Fruit fly (Drosophila melanogaster) ovary, adult (tissue): Measurements from ENCODE around the gene CG9114.
A peak's percentile ranks its signal among the peaks of the same experiment; 100 is the strongest.

Experiments used
- CG17801 ChIP-seq: fragments of 200-800 bp; optimal IDR thresholded peaks from 2 replicates; lab custom pipeline; 2019; ENCODE audit warnings: missing biosample characterization, mild to moderate bottlenecking, missing genetic modification characterization, moderate library complexity; ENCODE audit not compliant: partially characterized antibody

Gene CG9114

dm6 chrX:15333066-15333874 lies at the start of gene CG9114, which contains the start of gene HDAC6:
TSS of gene CG9114 (minus strand) at chrX:15333154.
TSS of gene HDAC6 (plus strand) at chrX:15333310.
- TF ChIP-seq CG17801 (GFP tag; lab: Kevin White, UChicago), result no peak

dm6 chrX:15380207-15380606 lies 47.3 kb upstream of the CG9114 start:
- no peak for TF ChIP-seq CG17801 (GFP tag; lab: Kevin White, UChicago)

DNA sequence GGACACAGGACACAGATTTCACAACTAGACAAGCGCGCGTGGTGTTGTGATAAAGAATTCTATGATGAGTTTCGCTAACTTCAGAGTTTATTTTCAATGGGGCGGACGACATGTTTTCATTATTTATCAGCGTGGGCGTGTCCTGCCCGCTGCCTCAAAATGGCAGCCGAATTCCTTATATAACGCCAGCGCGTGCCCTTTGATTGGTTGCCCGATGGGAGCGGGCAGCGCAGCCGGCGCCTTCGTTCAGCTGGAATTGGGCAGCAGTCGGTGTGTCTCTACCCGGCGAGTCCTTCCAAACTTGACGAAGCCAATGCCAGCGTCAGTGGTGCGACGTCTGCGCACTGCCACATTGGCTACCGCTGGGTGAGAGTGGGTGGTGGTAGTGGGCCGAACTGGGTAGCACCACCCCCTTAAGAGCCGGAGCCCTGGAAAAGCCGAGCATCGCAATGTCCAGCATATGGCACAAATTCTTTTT lies 46.1 kb upstream of the CG9114 start, which contains the start of gene acj6:
Gene acj6 (minus strand): TSS at position 51 of the 478 bp plus-strand sequence.
- no peak for TF ChIP-seq CG17801 (GFP tag; lab: Kevin White, UChicago)

DNA sequence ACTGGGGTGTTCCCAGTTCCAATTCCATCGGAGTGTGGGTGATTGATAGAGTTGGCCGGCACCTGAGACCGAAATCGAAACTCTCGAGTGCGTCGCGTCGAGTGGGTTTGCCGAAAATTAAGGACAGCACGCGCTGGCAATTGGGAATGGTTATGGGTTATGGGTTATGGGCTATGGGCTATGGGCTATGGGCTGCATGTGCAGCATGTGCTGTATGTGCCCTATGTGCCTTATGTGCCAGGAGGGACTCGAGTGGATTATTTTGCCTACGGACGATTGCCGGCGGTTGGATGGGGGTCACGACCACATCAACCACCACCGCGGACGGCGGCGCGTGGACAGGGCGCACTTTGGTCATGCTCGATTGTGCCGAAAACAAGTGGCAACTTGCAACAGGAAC lies 37.1 kb upstream of the CG9114 start:
- TF ChIP-seq CG17801 (GFP tag; lab: Kevin White, UChicago), result no peak

DNA sequence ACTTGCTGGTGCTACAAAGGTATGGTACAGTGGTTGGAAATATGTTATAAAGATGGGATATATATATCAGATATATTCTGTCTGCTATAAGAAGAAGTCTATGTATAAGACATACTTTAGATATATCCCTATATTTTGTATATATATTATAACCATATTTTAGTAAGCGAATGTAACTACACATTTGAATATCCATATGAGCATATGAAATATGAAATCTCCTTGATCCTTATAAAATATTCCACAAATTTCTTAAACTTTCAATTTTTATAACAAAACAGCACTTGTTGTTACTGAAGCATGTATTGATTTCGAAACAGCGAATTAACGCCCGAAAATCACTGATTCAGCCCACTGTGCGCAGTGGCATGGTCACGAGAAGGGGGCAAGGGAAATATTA lies 31.5 kb upstream of the CG9114 start:
- TF ChIP-seq CG17801 (GFP tag; lab: Kevin White, UChicago), result no peak

- TF ChIP-seq CG17801 (GFP tag; lab: Kevin White, UChicago), result no peak
Observed at dm6 chrX:15363649-15364048, 30.7 kb upstream of the CG9114 start.

DNA sequence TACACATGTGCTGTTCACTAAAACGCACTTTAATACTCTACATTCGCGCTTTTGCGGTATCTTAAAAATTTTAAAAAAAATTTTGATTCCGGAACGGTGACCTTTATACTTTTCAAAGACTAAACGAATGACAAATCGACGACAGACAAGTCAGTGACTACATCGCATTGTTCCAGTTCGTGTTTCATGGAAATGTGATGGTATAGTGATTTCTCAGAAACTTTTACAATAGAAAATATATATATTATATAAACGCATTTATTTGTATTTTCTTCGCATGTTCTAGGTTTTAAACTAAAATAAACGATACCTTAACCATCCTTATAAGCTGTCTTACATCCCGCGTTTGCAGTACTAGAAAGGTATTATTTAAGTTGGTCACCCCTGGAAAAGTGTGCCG lies 28.0 kb upstream of the CG9114 start, which contains the start of gene Pp1-13C:
Gene Pp1-13C (minus strand): TSS at position 101 of the 400 bp plus-strand sequence.
- TF ChIP-seq CG17801 (GFP tag; lab: Kevin White, UChicago), result no peak

DNA sequence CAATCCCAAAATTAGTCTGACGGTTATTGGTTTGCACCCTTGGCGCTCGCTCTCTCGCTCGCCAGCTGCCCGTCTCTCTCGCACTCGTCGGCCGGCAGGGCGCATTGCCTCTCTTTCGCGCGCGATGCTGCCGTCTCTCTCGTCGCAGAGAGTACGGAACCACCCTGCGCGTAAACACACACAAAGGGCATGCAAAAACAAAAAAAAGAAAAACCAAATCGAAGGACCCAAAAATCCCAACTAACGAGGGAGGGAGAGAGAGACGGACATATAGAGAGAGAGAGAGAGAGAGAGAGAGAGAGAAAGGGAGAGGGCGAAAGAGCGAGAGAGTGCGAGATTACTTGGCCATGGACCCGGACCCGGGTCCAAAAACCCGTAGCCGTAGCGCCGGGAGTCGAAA lies 23.5 kb upstream of the CG9114 start:
- TF ChIP-seq CG17801 (GFP tag; lab: Kevin White, UChicago), result no peak

DNA sequence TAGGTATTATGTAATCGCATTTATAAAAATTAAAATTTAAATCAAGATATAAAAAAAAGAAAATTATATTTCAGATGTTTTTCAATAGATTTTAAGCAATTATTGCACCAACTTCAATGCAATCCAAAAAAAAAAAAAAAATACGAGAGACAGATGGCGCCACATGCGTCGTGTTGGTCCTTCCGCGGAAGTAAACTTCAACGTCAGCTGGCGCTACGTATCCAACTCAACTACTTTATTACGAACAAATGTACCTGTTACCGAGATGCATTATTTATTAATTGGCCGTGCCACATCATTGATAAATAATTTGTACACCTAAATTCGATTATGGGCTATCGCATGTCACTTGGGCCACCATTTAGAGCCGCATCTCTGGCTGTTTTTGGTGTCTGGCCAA lies 20.7 kb upstream of the CG9114 start:
- no peak for TF ChIP-seq CG17801 (GFP tag; lab: Kevin White, UChicago)

DNA sequence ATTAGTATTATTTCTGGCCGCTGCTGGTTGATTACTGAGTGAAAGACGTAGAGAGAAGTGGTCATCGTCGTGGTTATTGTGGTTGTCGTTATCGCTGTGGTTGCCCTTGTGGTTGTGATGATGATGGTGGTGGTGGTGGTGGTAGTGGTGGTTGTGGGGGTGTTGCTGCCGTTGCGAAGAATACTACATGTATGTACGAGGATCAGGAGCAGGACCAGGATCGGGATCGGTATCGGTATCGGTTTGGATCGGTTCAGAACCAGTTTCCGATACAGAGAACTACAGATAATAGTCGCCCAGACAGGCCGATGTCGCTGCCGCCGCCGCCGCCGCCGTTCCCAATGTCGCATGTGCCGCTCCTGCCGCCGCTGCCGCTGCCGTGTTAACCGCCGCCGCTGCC lies 19.7 kb upstream of the CG9114 start:
- no peak for TF ChIP-seq CG17801 (GFP tag; lab: Kevin White, UChicago)

dm6 chrX:15344473-15345331 lies 11.7 kb upstream of the CG9114 start, which contains the start of the genes CG12608 and Prp5:
TSS of gene CG12608 (minus strand) at chrX:15344625.
TSS of gene Prp5 (plus strand) at chrX:15345169.
- no peak for TF ChIP-seq CG17801 (GFP tag; lab: Kevin White, UChicago)

DNA sequence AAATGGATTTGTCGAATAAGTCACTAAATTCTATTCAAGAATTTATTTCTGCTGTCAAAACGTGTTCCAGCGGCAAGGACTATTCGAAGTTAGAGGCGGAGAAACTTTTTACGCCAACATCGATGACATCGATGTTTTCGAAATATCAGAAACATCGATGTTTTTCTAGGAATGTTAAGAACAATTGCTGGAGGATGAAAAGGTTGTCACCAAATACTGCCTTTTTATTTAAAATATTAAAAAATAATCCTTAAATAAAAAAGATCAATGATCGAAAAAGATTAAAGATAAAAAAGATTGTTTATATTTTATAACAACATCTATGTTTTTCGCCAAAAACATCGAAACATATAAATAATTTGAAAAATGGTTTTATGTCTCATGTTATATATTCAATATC lies 9.1 kb upstream of the CG9114 start, which contains the start of gene CG9123:
Gene CG9123 (minus strand): TSS at position 101 of the 400 bp plus-strand sequence.
- TF ChIP-seq CG17801 (GFP tag; lab: Kevin White, UChicago), result no peak

DNA sequence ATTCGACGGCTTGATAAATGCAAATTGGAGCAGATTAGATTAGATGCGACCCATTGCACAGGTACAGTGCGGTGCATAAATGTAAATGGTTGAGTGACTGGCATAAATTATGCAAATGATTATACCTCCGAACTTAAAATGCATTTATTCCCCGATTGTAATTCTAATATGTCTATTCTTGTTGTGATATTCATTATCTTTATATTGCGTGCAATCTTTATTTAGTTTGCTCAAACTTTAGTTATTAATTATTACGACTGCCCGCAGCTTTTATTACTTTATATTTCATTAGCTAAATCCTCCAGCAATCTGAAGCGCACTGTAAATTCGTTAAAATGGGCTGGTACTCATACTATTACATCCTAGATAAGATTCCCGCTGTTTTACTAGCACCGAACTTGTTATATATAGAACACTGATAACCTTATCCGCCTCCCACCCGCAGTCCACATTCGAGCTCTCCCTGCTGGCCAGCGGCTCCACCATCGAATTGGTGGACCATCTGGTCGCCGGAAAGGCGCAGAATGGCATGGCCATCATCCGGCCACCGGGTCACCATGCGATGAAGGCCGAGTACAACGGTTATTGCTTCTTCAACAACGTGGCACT lies 3.0 kb upstream of the CG9114 start:
- TF ChIP-seq CG17801 (GFP tag; lab: Kevin White, UChicago), result peak; percentile 77

DNA sequence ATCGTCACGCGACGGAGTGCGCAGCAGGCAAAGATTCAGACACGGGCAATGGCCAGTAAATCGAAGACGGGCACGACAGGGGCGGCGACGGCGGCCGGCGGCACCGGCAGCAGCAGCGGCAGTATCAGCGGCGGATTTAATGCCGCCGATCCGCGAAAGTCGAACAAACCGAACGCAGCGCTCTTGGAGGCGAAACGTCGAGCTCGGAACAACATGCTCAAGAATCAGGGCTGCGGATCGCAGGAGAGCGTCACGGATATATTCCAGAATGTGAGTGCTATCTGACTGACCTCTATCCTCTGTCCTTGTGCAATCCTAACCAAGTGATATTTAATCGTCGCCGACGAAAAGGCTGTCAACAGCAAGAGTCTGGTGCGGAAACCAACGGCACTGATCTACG lies 2.0 kb upstream of the CG9114 start:
- no peak for TF ChIP-seq CG17801 (GFP tag; lab: Kevin White, UChicago)
